Fruit fly (Drosophila melanogaster) whole organism, embryonic: ENCODE results near the gene CG3704.

Experiments used
- Bgb ChIP-seq: fragments of 200-800 bp; sonication (Bioruptor generic); IDR thresholded peaks from 2 replicates; pipeline ENCODE4 v1.3.6; 2022; ENCODE audit warnings: missing biosample characterization, missing genetic modification characterization; ENCODE audit not compliant: partially characterized antibody
- CG1024 ChIP-seq: fragments of 200-800 bp; sonication (Bioruptor generic); IDR thresholded peaks from 2 replicates; pipeline ENCODE4 v1.3.6; 2022; ENCODE audit warnings: missing biosample characterization, missing genetic modification characterization
- CG12299 ChIP-seq: fragments of 200-800 bp; sonication (Bioruptor generic); optimal IDR thresholded peaks from 2 replicates; lab custom pipeline; 2018; ENCODE audit warnings: missing biosample characterization, mild to moderate bottlenecking, missing genetic modification characterization
- CG12391 ChIP-seq: fragments of 200-800 bp; sonication (Bioruptor generic); optimal IDR thresholded peaks from 3 replicates; lab custom pipeline; 2018; ENCODE audit warnings: missing biosample characterization, mild to moderate bottlenecking, missing genetic modification characterization, moderate library complexity
- CG13624 ChIP-seq: fragments of 200-800 bp; sonication (Bioruptor generic); optimal IDR thresholded peaks from 2 replicates; lab custom pipeline; 2016; ENCODE audit warnings: missing biosample characterization, missing genetic modification characterization
- CG14710 ChIP-seq: fragments of 200-800 bp; sonication (Bioruptor generic); optimal IDR thresholded peaks from 3 replicates; lab custom pipeline; 2019; ENCODE audit warnings: missing biosample characterization, mild to moderate bottlenecking, missing genetic modification characterization, moderate library complexity
- CG17802 ChIP-seq: fragments of 200-800 bp; sonication (Bioruptor generic); optimal IDR thresholded peaks from 2 replicates; lab custom pipeline; 2018; ENCODE audit warnings: missing biosample characterization, mild to moderate bottlenecking, missing genetic modification characterization, moderate library complexity
- CG30403 ChIP-seq: fragments of 200-800 bp; sonication (Bioruptor generic); optimal IDR thresholded peaks from 3 replicates; lab custom pipeline; 2016; ENCODE audit warnings: missing biosample characterization, missing genetic modification characterization
- CG4328 ChIP-seq: fragments of 200-800 bp; sonication (Bioruptor generic); optimal IDR thresholded peaks from 3 replicates; lab custom pipeline; 2017; ENCODE audit warnings: missing biosample characterization, missing genetic modification reagents, missing genetic modification characterization
- CG7839 ChIP-seq: fragments of 200-800 bp; sonication (Bioruptor generic); optimal IDR thresholded peaks from 3 replicates; lab custom pipeline; 2018; ENCODE audit warnings: missing biosample characterization, mild to moderate bottlenecking, missing genetic modification characterization, moderate library complexity
- CG8089 ChIP-seq: fragments of 200-800 bp; sonication (Bioruptor generic); optimal IDR thresholded peaks from 3 replicates; lab custom pipeline; 2016; ENCODE audit warnings: missing biosample characterization, missing genetic modification characterization
- CG8290 ChIP-seq, 3 experiments: fragments of 200-800 bp; sonication (Bioruptor generic); optimal IDR thresholded peaks; 2 replicates each; lab custom pipeline; 2016 to 2019; ENCODE audit warnings: missing biosample characterization in 3 of 3, missing genetic modification characterization in 3 of 3, mild to moderate bottlenecking in 2 of 3, moderate library complexity in 1 of 3
- CG8944 ChIP-seq: fragments of 200-800 bp; sonication (Bioruptor generic); optimal IDR thresholded peaks from 3 replicates; lab custom pipeline; 2016; ENCODE audit warnings: missing biosample characterization, missing genetic modification characterization
- D ChIP-seq, 2 experiments: fragments of 200-800 bp in 1 of 2; fragments of >200 bp in 1 of 2; sonication (Bioruptor generic) in 1 of 2; optimal IDR thresholded peaks; 2 replicates in 1 of 2; 3 replicates in 1 of 2; lab custom pipeline; 2017; ENCODE audit warnings: mild to moderate bottlenecking in 1 of 2, missing biosample characterization in 1 of 2, missing genetic modification characterization in 1 of 2, missing genetic modification reagents in 1 of 2
- Dad ChIP-seq: fragments of 200-800 bp; sonication (Bioruptor generic); optimal IDR thresholded peaks from 3 replicates; lab custom pipeline; 2016; ENCODE audit warnings: missing biosample characterization, missing genetic modification characterization
- Dbx ChIP-seq: fragments of 200-800 bp; sonication (Bioruptor generic); IDR thresholded peaks from 3 replicates; pipeline ENCODE4 v1.3.6; 2022; ENCODE audit warnings: missing biosample characterization, missing genetic modification characterization
- Hmr ChIP-seq: fragments of 200-800 bp; sonication (Bioruptor generic); optimal IDR thresholded peaks from 3 replicates; lab custom pipeline; 2017; ENCODE audit warnings: mild to moderate bottlenecking, missing biosample characterization, missing genetic modification reagents, missing genetic modification characterization
- Lim3 ChIP-seq: fragments of 200-800 bp; sonication (Bioruptor generic); IDR thresholded peaks from 2 replicates; pipeline ENCODE4 v1.3.6; 2022; ENCODE audit warnings: missing biosample characterization, missing genetic modification characterization
- Med ChIP-seq: fragments of 200-800 bp; sonication (Bioruptor generic); peaks from one replicate; lab custom pipeline; 2016; ENCODE audit warnings: missing biosample characterization, missing genetic modification characterization, mild to moderate bottlenecking, inconsistent platforms, moderate library complexity
- Mrtf ChIP-seq: fragments of 200-800 bp; sonication (Bioruptor generic); IDR thresholded peaks from 3 replicates; pipeline ENCODE4 v1.3.6; 2022; ENCODE audit warnings: missing biosample characterization, missing genetic modification characterization
- Nf-YB ChIP-seq: fragments of 200-800 bp; sonication (Bioruptor generic); optimal IDR thresholded peaks from 3 replicates; lab custom pipeline; 2019; ENCODE audit warnings: missing biosample characterization, mild to moderate bottlenecking, missing genetic modification characterization, moderate library complexity
- PHDP ChIP-seq: fragments of 200-800 bp; sonication (Bioruptor generic); optimal IDR thresholded peaks from 3 replicates; lab custom pipeline; 2018; ENCODE audit warnings: missing biosample characterization, mild to moderate bottlenecking, missing genetic modification characterization, moderate library complexity
- Side ChIP-seq: fragments of 200-800 bp; sonication (Bioruptor generic); optimal IDR thresholded peaks from 2 replicates; lab custom pipeline; 2016; ENCODE audit warnings: missing biosample characterization, missing genetic modification characterization
- Sin3A ChIP-seq: fragments of >200 bp; optimal IDR thresholded peaks from 2 replicates; lab custom pipeline; 2018
- Six4 ChIP-seq: fragments of 200-800 bp; sonication (Bioruptor generic); optimal IDR thresholded peaks from 2 replicates; lab custom pipeline; 2016; ENCODE audit warnings: missing biosample characterization, missing genetic modification characterization
- Sry-δ ChIP-seq: fragments of 200-800 bp; sonication (Bioruptor generic); optimal IDR thresholded peaks from 2 replicates; lab custom pipeline; 2016; ENCODE audit warnings: missing biosample characterization, missing genetic modification characterization
- Trl ChIP-seq, 3 experiments: fragments of >200 bp in 2 of 3; fragments of 200-800 bp in 1 of 3; sonication (Bioruptor generic) in 1 of 3; optimal IDR thresholded peaks; 2 replicates in 1 of 3; 3 replicates in 2 of 3; lab custom pipeline; 2016 to 2017; ENCODE audit warnings: missing biosample characterization in 1 of 3, missing genetic modification characterization in 1 of 3
- ase ChIP-seq: fragments of 200-800 bp; sonication (Bioruptor generic); IDR thresholded peaks from 3 replicates; pipeline ENCODE4 v1.3.6; 2022; ENCODE audit warnings: missing biosample characterization, missing genetic modification characterization
- btn ChIP-seq: fragments of 200-800 bp; sonication (Bioruptor generic); optimal IDR thresholded peaks from 2 replicates; lab custom pipeline; 2016; ENCODE audit warnings: missing biosample characterization, missing genetic modification characterization
- cato ChIP-seq: fragments of 200-800 bp; sonication (Bioruptor generic); optimal IDR thresholded peaks from 2 replicates; lab custom pipeline; 2016; ENCODE audit warnings: missing biosample characterization, missing genetic modification characterization, borderline replicate concordance
- danr ChIP-seq: fragments of 200-800 bp; sonication (Bioruptor generic); IDR thresholded peaks from 2 replicates; pipeline ENCODE4 v1.3.6; 2022; ENCODE audit warnings: missing biosample characterization, missing genetic modification characterization
- ems ChIP-seq: fragments of 200-800 bp; sonication (Bioruptor generic); optimal IDR thresholded peaks from 3 replicates; lab custom pipeline; 2016; ENCODE audit warnings: missing biosample characterization, missing genetic modification characterization
- gem ChIP-seq: fragments of 200-800 bp; sonication (Bioruptor generic); optimal IDR thresholded peaks from 2 replicates; lab custom pipeline; 2019; ENCODE audit warnings: missing biosample characterization, mild to moderate bottlenecking, missing genetic modification characterization, moderate library complexity
- gsb ChIP-seq: fragments of 200-800 bp; sonication (Bioruptor generic); IDR thresholded peaks from 2 replicates; pipeline ENCODE4 v1.3.6; 2022; ENCODE audit warnings: missing biosample characterization, missing genetic modification characterization
- gt ChIP-seq: fragments of 200-800 bp; sonication (Bioruptor generic); IDR thresholded peaks from 2 replicates; pipeline ENCODE4 v1.3.6; 2022; ENCODE audit warnings: missing biosample characterization, missing genetic modification characterization
- ken ChIP-seq: fragments of 200-800 bp; sonication (Bioruptor generic); IDR thresholded peaks from 3 replicates; pipeline ENCODE4 v1.3.6; 2022; ENCODE audit warnings: missing biosample characterization, missing genetic modification characterization
- lab ChIP-seq: fragments of 200-800 bp; sonication (Bioruptor generic); optimal IDR thresholded peaks from 3 replicates; lab custom pipeline; 2017; ENCODE audit warnings: missing biosample characterization, missing genetic modification characterization, mild to moderate bottlenecking, moderate library complexity, missing genetic modification reagents
- maf-S ChIP-seq: fragments of 200-800 bp; sonication (Bioruptor generic); optimal IDR thresholded peaks from 2 replicates; lab custom pipeline; 2016; ENCODE audit warnings: missing biosample characterization, missing genetic modification characterization
- pb ChIP-seq: fragments of 200-800 bp; sonication (Bioruptor generic); optimal IDR thresholded peaks from 3 replicates; lab custom pipeline; 2016; ENCODE audit warnings: missing biosample characterization, missing genetic modification characterization
- peb ChIP-seq: fragments of 200-800 bp; sonication (Bioruptor generic); IDR thresholded peaks from 2 replicates; pipeline ENCODE4 v1.3.6; 2022; ENCODE audit warnings: missing biosample characterization, missing genetic modification characterization
- pho ChIP-seq: fragments of 200-800 bp; sonication (Bioruptor generic); optimal IDR thresholded peaks from 2 replicates; lab custom pipeline; 2016; ENCODE audit warnings: missing biosample characterization, missing genetic modification characterization
- phol ChIP-seq: fragments of 200-800 bp; sonication (Bioruptor generic); optimal IDR thresholded peaks from 3 replicates; lab custom pipeline; 2018; ENCODE audit warnings: missing biosample characterization, mild to moderate bottlenecking, missing genetic modification characterization, moderate library complexity
- run ChIP-seq: fragments of 200-800 bp; sonication (Bioruptor generic); optimal IDR thresholded peaks from 3 replicates; lab custom pipeline; 2018; ENCODE audit warnings: missing biosample characterization, mild to moderate bottlenecking, missing genetic modification characterization
- slbo ChIP-seq: fragments of 200-800 bp; sonication (Bioruptor generic); IDR thresholded peaks from 2 replicates; pipeline ENCODE4 v1.3.6; 2022; ENCODE audit warnings: missing biosample characterization, missing genetic modification characterization
- so ChIP-seq: fragments of 200-800 bp; sonication (Bioruptor generic); IDR thresholded peaks from 3 replicates; pipeline ENCODE4 v1.3.6; 2022; ENCODE audit warnings: missing biosample characterization, missing genetic modification characterization
- stc ChIP-seq: fragments of 200-800 bp; sonication (Bioruptor generic); IDR thresholded peaks from 2 replicates; pipeline ENCODE4 v1.3.6; 2022; ENCODE audit warnings: missing biosample characterization, missing genetic modification characterization
- tap ChIP-seq: fragments of 200-800 bp; optimal IDR thresholded peaks from 3 replicates; lab custom pipeline; 2019; ENCODE audit warnings: missing biosample characterization, mild to moderate bottlenecking, missing genetic modification characterization, moderate library complexity
- wdn ChIP-seq: fragments of 200-800 bp; sonication (Bioruptor generic); IDR thresholded peaks from 2 replicates; pipeline ENCODE4 v1.3.6; 2022; ENCODE audit warnings: missing biosample characterization, missing genetic modification characterization
- wor ChIP-seq: fragments of 200-800 bp; sonication (Bioruptor generic); IDR thresholded peaks from 2 replicates; pipeline ENCODE4 v1.3.6; 2022; ENCODE audit warnings: missing biosample characterization, missing genetic modification characterization
- zfh1 ChIP-seq: fragments of 200-800 bp; sonication (Bioruptor generic); IDR thresholded peaks from 3 replicates; pipeline ENCODE4 v1.3.6; 2022; ENCODE audit warnings: missing biosample characterization, missing genetic modification characterization

CG3704 gene

dm6 chrX:955873-956272, 15.3 kb upstream of the CG3704 start (continued):
- TF ChIP-seq ems: peak; percentile 12
- TF ChIP-seq tap (tag; lab: Kevin White, UChicago): peak; percentile 52
- TF ChIP-seq CG8290 (GFP tag; optimal IDR thresholded peaks at IDR 0.05; lab: Kevin White, UChicago): no peak
- TF ChIP-seq CG8290 (tag; optimal IDR thresholded peaks at IDR 0.05; lab: Kevin White, UChicago): peak in 1 of 2 experiments; percentile 90
- TF ChIP-seq Side: peak; percentile 16
- peak; percentile 71 for TF ChIP-seq gem (tag; lab: Kevin White, UChicago)
- no peak for TF ChIP-seq gsb (GFP tag; lab: Robert Waterston, UW)
- TF ChIP-seq PHDP (tag; lab: Kevin White, UChicago): peak; percentile 60
- peak; percentile 56 for TF ChIP-seq CG13624 (GFP tag; lab: Kevin White, UChicago)
- TF ChIP-seq ken: peak; percentile 43; the same call in 1 of the 3 replicates
- no peak for TF ChIP-seq Sin3A (lab: Kevin White, UChicago)
- TF ChIP-seq D (optimal IDR thresholded peaks at IDR 0.05; lab: Kevin White, UChicago): no peak
- peak; percentile 43 for TF ChIP-seq D (GFP tag; optimal IDR thresholded peaks at IDR 0.05; lab: Kevin White, UChicago)
- peak; percentile 3 for TF ChIP-seq btn (GFP tag; lab: Kevin White, UChicago)
- TF ChIP-seq slbo (GFP tag; lab: Robert Waterston, UW): peak; percentile 78
- peak; percentile 27; the same call in 1 of the 2 replicates for TF ChIP-seq peb (GFP tag; lab: Robert Waterston, UW)
- peak; percentile 63; the same call in 1 of the 3 replicates for TF ChIP-seq zfh1
- TF ChIP-seq CG8089 (GFP tag; lab: Kevin White, UChicago): peak; percentile 33
- TF ChIP-seq Lim3 (GFP tag; lab: Robert Waterston, UW): no peak
- peak; percentile 78 for TF ChIP-seq lab (GFP tag; lab: Kevin White, UChicago)
- 0 out of 2 replicates have a peak, but pooled peaks have one; percentile 34 for TF ChIP-seq wdn (GFP tag; lab: Robert Waterston, UW)
- TF ChIP-seq Sry-δ (GFP tag; lab: Kevin White, UChicago): peak; percentile 18
- TF ChIP-seq gt (GFP tag; lab: Robert Waterston, UW): no peak
- peak; percentile 6 for TF ChIP-seq maf-S
- peak; percentile 62 for TF ChIP-seq phol
- 0 out of 2 replicates have a peak, but pooled peaks have one; percentile 31 for TF ChIP-seq danr (GFP tag; lab: Robert Waterston, UW)
- TF ChIP-seq Trl (optimal IDR thresholded peaks at IDR 0.05; lab: Kevin White, UChicago): no peak
- TF ChIP-seq Trl (GFP tag; optimal IDR thresholded peaks at IDR 0.05; lab: Kevin White, UChicago): peak; percentile 62
- TF ChIP-seq CG30403 (GFP tag; lab: Kevin White, UChicago): peak; percentile 45
- no peak for TF ChIP-seq CG4328
- peak; percentile 24 for TF ChIP-seq CG17802 (tag; lab: Kevin White, UChicago)
- TF ChIP-seq Hmr (GFP tag; lab: Kevin White, UChicago): peak; percentile 65
- TF ChIP-seq Nf-YB: peak; percentile 17
- TF ChIP-seq Mrtf (GFP tag; lab: Robert Waterston, UW): peak; percentile 59; the same call in 2 of the 3 replicates
- TF ChIP-seq pho (GFP tag; lab: Kevin White, UChicago): peak; percentile 30
- TF ChIP-seq Med (GFP tag; lab: Kevin White, UChicago): peak; percentile 93
- TF ChIP-seq CG7839 (tag; lab: Kevin White, UChicago): peak; percentile 74
- TF ChIP-seq CG12391 (tag; lab: Kevin White, UChicago): peak; percentile 46
- peak; percentile 39 for TF ChIP-seq Six4 (GFP tag; lab: Kevin White, UChicago)
- peak; percentile 55; the same call in 1 of the 2 replicates for TF ChIP-seq CG1024 (GFP tag; lab: Robert Waterston, UW)
- TF ChIP-seq CG12299 (tag; lab: Kevin White, UChicago): peak; percentile 8
- 0 out of 3 replicates have a peak, but pooled peaks have one; percentile 21 for TF ChIP-seq so (GFP tag; lab: Robert Waterston, UW)
- TF ChIP-seq Dbx: peak; percentile 45; the same call in 1 of the 3 replicates
- peak; percentile 65; the same call in 1 of the 2 replicates for TF ChIP-seq stc (GFP tag; lab: Robert Waterston, UW)
- no peak for TF ChIP-seq Bgb (GFP tag; lab: Robert Waterston, UW)
- TF ChIP-seq pb (GFP tag; lab: Kevin White, UChicago): peak; percentile 62
- TF ChIP-seq Dad (GFP tag; lab: Kevin White, UChicago): peak; percentile 3
- no peak for TF ChIP-seq wor (GFP tag; lab: Robert Waterston, UW)
- no peak for TF ChIP-seq cato (GFP tag; lab: Kevin White, UChicago)
- peak; percentile 51 for TF ChIP-seq run (tag; lab: Kevin White, UChicago)
- TF ChIP-seq ase: peak; percentile 46; the same call in 1 of the 3 replicates
- TF ChIP-seq CG8944 (GFP tag; lab: Kevin White, UChicago): peak; percentile 55
- peak; percentile 13 for TF ChIP-seq CG14710 (tag; lab: Kevin White, UChicago)
